Worm (Caenorhabditis elegans): Measurements from ENCODE around the gene set-11.

The set-11 gene

ce11 chrII:2730647-2731046 is 38.3 kb upstream of the set-11 start:
- TF ChIP-seq ref-1 (GFP tag; conservative IDR thresholded peaks at IDR 0.05): no peak
- TF ChIP-seq klf-2 (GFP tag; conservative IDR thresholded peaks at IDR 0.05): no peak

ce11 chrII:2726774-2727173 is 34.4 kb upstream of the set-11 start:
- TF ChIP-seq med-1 (GFP tag; optimal IDR thresholded peaks at IDR 0.05; ENCODE audit: insufficient read depth) (no peak), ztf-23 (GFP tag; IDR thresholded peaks at IDR 0.05) (no peak), klf-2 (GFP tag; conservative IDR thresholded peaks at IDR 0.05) (no peak), T22C8.4 (GFP tag; IDR thresholded peaks at IDR 0.05) (no peak)

DNA sequence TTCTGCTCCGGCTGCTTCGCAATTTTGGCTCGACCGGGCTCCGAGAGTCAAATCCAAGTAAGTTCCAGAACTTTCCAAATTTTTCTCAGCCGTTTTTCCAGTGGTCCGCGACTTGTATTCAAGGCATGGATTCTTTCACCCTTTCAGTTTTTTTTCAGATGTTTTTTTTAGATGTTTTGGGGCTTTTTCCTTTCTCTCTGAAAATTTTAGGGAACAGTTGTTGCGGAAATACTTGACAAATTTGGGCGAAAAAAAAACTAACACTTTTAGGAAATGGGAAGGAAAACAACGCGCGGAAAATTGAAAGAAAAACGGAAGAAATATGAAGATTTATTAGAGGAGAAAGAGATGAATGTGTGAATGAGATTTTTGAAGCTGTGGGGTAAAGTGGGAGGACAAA is 33.2 kb upstream of the set-11 start, which contains the start of the genes T05A8.11 and nep-2:
T05A8.11 (minus strand) TSS at position 101 of the 400 bp plus-strand sequence.
nep-2 (minus strand) TSS at position 192 of the 400 bp plus-strand sequence.
- TF ChIP-seq ztf-29 (GFP tag; IDR thresholded peaks at IDR 0.05) (no peak), flt-1 (GFP tag; IDR thresholded peaks at IDR 0.05) (no peak), tab-1 (GFP tag; IDR thresholded peaks at IDR 0.05) (no peak), med-1 (GFP tag; optimal IDR thresholded peaks at IDR 0.05; ENCODE audit: insufficient read depth) (no peak), ref-1 (GFP tag; conservative IDR thresholded peaks at IDR 0.05) (no peak), ztf-23 (GFP tag; IDR thresholded peaks at IDR 0.05) (no peak), cog-1 (tag; optimal IDR thresholded peaks at IDR 0.05) (no peak), klf-2 (GFP tag; conservative IDR thresholded peaks at IDR 0.05) (no peak), T22C8.4 (GFP tag; IDR thresholded peaks at IDR 0.05) (no peak)

DNA sequence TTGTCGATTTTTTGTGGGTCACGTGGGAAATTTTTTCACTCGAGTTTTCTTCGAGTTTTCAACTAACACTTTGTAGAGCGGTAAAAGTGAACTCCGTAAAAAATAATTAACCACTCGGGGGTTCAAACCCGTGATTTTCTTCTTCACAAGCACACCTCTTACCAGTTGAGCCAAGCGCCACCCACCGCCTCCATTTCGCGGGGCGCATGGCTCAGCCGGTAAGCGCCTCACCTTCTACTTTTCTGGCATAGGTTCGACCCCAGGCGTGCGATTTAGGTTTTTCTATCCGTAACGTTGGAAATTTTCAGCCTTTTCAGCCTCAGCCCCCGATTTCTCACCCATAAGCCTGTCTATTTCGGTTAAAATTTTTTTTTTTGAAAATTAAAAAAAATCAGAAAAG is 29.6 kb upstream of the set-11 start:
- TF ChIP-seq T22C8.4 (GFP tag; IDR thresholded peaks at IDR 0.05): no peak
- no peak for TF ChIP-seq flt-1 (GFP tag; IDR thresholded peaks at IDR 0.05)
- no peak for TF ChIP-seq cog-1 (tag; optimal IDR thresholded peaks at IDR 0.05)
- TF ChIP-seq ref-1 (GFP tag; conservative IDR thresholded peaks at IDR 0.05): no peak

DNA sequence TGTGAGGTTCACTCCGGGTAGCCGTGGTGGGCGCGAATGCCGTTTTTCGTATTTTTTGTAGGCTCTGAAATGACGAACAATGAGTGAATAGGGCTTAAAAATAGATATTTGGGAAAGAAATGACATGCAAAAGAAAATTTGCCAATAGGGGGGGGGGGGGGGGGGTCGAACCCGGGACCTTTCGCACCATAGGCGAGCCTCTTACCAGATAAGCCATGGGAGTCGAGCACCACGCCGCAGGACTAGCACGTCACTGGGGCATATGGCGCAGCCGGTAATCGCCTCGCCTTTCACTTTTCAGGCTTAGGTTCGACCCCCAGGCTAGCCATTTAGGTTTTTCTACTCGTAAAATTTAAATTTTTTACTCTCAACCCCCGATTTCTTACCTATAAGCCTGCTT is 26.8 kb upstream of the set-11 start:
- no peak for TF ChIP-seq cog-1 (tag; optimal IDR thresholded peaks at IDR 0.05)
- TF ChIP-seq ref-1 (GFP tag; conservative IDR thresholded peaks at IDR 0.05): no peak
- TF ChIP-seq tab-1 (GFP tag; IDR thresholded peaks at IDR 0.05): no peak
- TF ChIP-seq ztf-23 (GFP tag; IDR thresholded peaks at IDR 0.05): no peak
- TF ChIP-seq T22C8.4 (GFP tag; IDR thresholded peaks at IDR 0.05): no peak
- TF ChIP-seq klf-2 (GFP tag; conservative IDR thresholded peaks at IDR 0.05): no peak
- TF ChIP-seq flt-1 (GFP tag; IDR thresholded peaks at IDR 0.05): no peak
- no peak for TF ChIP-seq med-1 (GFP tag; optimal IDR thresholded peaks at IDR 0.05; ENCODE audit: insufficient read depth)
- TF ChIP-seq ztf-29 (GFP tag; IDR thresholded peaks at IDR 0.05): no peak

DNA sequence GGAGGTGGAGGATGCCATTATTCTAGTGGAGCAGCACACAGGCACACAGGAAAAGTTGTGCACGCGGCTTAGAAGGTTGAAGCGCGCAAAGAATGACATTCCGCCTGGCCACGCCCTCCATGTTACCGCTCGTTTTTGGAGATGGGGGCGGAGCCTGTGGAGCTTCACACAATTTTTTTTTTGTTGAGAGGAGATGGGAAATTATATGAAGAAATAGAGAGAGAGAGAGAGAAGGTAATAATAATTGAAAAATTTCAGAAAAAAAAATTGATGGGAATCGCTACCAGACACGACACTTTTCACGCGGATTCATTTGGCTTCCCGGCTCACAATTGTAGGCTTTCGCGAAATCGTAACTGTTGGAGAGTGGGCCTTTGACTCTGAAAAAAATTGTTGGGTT is 25.0 kb upstream of the set-11 start, which contains the start of gene T05A8.3:
T05A8.3 (minus strand) TSS at position 101 of the 400 bp plus-strand sequence.
- no peak for TF ChIP-seq med-1 (GFP tag; optimal IDR thresholded peaks at IDR 0.05; ENCODE audit: insufficient read depth)
- no peak for TF ChIP-seq tab-1 (GFP tag; IDR thresholded peaks at IDR 0.05)
- no peak for TF ChIP-seq ztf-29 (GFP tag; IDR thresholded peaks at IDR 0.05)

ce11 chrII:2710919-2711318 is 18.5 kb upstream of the set-11 start, which contains the start of gene T05A8.2:
TSS of gene T05A8.2 (minus strand) at chrII:2711019.
- TF ChIP-seq ztf-23 (GFP tag; IDR thresholded peaks at IDR 0.05): no peak
- no peak for TF ChIP-seq ztf-29 (GFP tag; IDR thresholded peaks at IDR 0.05)
- no peak for TF ChIP-seq klf-2 (GFP tag; conservative IDR thresholded peaks at IDR 0.05)

DNA sequence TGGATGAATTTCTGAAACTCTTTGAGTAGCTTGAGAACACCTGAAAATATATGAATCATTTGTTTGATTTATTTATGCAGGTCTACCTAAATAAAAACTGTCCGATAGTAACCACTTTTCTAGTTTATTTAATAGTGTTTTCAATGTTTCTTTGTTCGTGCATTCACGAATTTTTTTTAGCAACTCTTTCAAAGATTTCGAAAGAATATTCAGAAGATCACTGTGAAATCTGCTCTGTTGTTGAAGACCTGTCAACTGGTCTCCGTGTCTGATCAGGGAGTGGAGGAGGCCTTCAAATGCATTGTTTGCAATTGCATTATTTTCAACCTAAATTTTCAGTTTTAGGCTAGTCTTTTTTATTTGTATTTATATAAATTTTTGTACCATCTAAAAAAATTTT is 17.6 kb upstream of the set-11 start, which contains the start of gene T05A8.1:
T05A8.1 (minus strand) TSS at position 101 of the 400 bp plus-strand sequence.
- TF ChIP-seq med-1 (GFP tag; optimal IDR thresholded peaks at IDR 0.05; ENCODE audit: insufficient read depth): no peak
- TF ChIP-seq ref-1 (GFP tag; conservative IDR thresholded peaks at IDR 0.05): no peak
- TF ChIP-seq cog-1 (tag; optimal IDR thresholded peaks at IDR 0.05): no peak
- no peak for TF ChIP-seq ztf-29 (GFP tag; IDR thresholded peaks at IDR 0.05)
- TF ChIP-seq tab-1 (GFP tag; IDR thresholded peaks at IDR 0.05): no peak
- TF ChIP-seq T22C8.4 (GFP tag; IDR thresholded peaks at IDR 0.05): no peak

DNA sequence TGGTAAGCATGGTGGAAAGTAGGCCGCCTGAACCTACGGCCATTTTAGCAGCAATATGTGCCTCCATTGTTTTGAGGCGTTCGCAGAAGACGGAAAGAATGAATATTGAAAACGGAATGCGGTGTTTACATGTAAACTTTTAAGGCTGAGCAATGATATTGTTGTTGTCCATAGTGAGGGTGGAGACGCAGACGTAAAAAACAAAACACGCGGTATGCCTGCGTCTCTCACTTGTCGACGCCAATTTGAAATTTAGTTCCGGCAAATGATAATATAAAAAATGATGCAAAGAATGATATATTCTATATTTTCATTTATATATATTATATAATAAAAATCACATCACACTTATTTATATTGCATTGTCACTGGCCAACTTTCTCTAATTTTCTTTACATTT is 15.5 kb upstream of the set-11 start, which contains the start of gene Y47G7B.2:
Y47G7B.2 (minus strand) TSS at position 143 of the 400 bp plus-strand sequence.
- TF ChIP-seq T22C8.4 (GFP tag; IDR thresholded peaks at IDR 0.05) (no peak), tab-1 (GFP tag; IDR thresholded peaks at IDR 0.05) (no peak), med-1 (GFP tag; optimal IDR thresholded peaks at IDR 0.05; ENCODE audit: insufficient read depth) (no peak), ztf-29 (GFP tag; IDR thresholded peaks at IDR 0.05) (no peak), ztf-23 (GFP tag; IDR thresholded peaks at IDR 0.05) (no peak), flt-1 (GFP tag; IDR thresholded peaks at IDR 0.05) (no peak), klf-2 (GFP tag; conservative IDR thresholded peaks at IDR 0.05) (no peak), ref-1 (GFP tag; conservative IDR thresholded peaks at IDR 0.05) (no peak), cog-1 (tag; optimal IDR thresholded peaks at IDR 0.05) (no peak)

DNA sequence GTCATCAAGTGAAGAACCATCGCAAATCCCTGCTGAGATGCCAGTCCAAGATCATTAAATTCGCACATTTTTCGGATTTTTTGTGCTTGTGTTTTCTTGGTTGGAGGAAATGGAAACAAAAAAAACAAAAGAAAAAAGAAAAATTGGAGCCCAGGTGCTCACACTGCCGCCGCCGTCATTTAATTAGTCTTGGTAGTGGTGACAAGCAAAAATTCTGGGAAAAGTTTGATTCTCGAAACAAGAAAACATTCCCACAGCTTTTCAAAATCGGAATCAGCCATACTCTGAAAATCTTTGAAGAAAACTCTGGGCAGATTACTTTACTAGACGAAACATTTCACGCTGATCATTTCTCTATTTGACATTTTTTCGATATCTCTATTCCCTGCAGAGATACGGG is 12.8 kb upstream of the set-11 start, which contains the start of gene srh-128:
srh-128 (minus strand) TSS at position 101 of the 400 bp plus-strand sequence.
- TF ChIP-seq ztf-29 (GFP tag; IDR thresholded peaks at IDR 0.05): no peak
- TF ChIP-seq ref-1 (GFP tag; conservative IDR thresholded peaks at IDR 0.05): no peak
- no peak for TF ChIP-seq klf-2 (GFP tag; conservative IDR thresholded peaks at IDR 0.05)
- TF ChIP-seq T22C8.4 (GFP tag; IDR thresholded peaks at IDR 0.05): no peak
- no peak for TF ChIP-seq med-1 (GFP tag; optimal IDR thresholded peaks at IDR 0.05; ENCODE audit: insufficient read depth)
- no peak for TF ChIP-seq tab-1 (GFP tag; IDR thresholded peaks at IDR 0.05)
- no peak for TF ChIP-seq ztf-23 (GFP tag; IDR thresholded peaks at IDR 0.05)
- no peak for TF ChIP-seq flt-1 (GFP tag; IDR thresholded peaks at IDR 0.05)
- TF ChIP-seq cog-1 (tag; optimal IDR thresholded peaks at IDR 0.05): no peak

DNA sequence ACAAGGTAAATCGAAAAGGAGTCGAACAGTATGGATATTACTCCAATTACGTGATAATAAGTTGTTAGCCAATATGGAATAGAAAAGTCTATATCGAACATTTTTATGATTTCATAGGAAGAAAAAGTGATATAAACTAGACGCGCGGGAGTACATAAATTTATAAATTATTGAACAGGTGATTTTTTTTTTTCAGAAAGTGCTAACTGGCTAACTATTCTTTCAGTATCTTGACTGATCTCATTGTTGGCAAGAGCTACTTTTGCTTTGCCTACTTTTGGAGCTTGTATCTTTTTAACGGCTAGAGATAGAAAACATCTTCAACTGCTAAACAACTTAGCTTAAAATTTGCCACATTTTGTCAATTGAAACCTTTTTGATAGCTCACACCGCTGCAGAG is 10.4 kb upstream of the set-11 start, which contains the start of gene sri-60:
sri-60 (minus strand) TSS at position 101 of the 400 bp plus-strand sequence.
- TF ChIP-seq flt-1 (GFP tag; IDR thresholded peaks at IDR 0.05) (no peak), tab-1 (GFP tag; IDR thresholded peaks at IDR 0.05) (no peak), ztf-29 (GFP tag; IDR thresholded peaks at IDR 0.05) (no peak), ref-1 (GFP tag; conservative IDR thresholded peaks at IDR 0.05) (no peak), ztf-23 (GFP tag; IDR thresholded peaks at IDR 0.05) (no peak)

Measured in whole organism, midembryonic.